Fruit fly (Drosophila melanogaster) whole organism, prepupa: ENCODE measurements around the gene CG9130.

ENCODE experiments used
- CG34406 ChIP-seq: fragments of 200-800 bp; sonication (Bioruptor generic); optimal IDR thresholded peaks from 3 replicates; lab custom pipeline; 2016; ENCODE audit warnings: missing biosample characterization, missing genetic modification characterization
- CG7368 ChIP-seq: fragments of 200-800 bp; sonication (Bioruptor generic); optimal IDR thresholded peaks from 3 replicates; lab custom pipeline; 2016; ENCODE audit warnings: missing biosample characterization, missing genetic modification characterization
- Ets21C ChIP-seq: fragments of 200-800 bp; sonication (Bioruptor generic); optimal IDR thresholded peaks from 3 replicates; lab custom pipeline; 2016; ENCODE audit warnings: missing biosample characterization, missing genetic modification characterization
- Ets96B ChIP-seq: fragments of 200-800 bp; optimal IDR thresholded peaks from 2 replicates; lab custom pipeline; 2019; ENCODE audit warnings: missing biosample characterization, mild to moderate bottlenecking, missing genetic modification characterization, moderate library complexity
- Sox102F ChIP-seq: fragments of 200-800 bp; sonication (Bioruptor generic); optimal IDR thresholded peaks from 2 replicates; lab custom pipeline; 2016; ENCODE audit warnings: missing biosample characterization, mild to moderate bottlenecking, missing genetic modification characterization
- Sox15 ChIP-seq: fragments of 200-800 bp; sonication (Bioruptor generic); optimal IDR thresholded peaks from 3 replicates; lab custom pipeline; 2016; ENCODE audit warnings: missing biosample characterization, missing genetic modification characterization
- achi ChIP-seq: fragments of 200-800 bp; sonication (Bioruptor generic); optimal IDR thresholded peaks from 3 replicates; lab custom pipeline; 2016; ENCODE audit warnings: missing biosample characterization, missing genetic modification characterization
- pdm3 ChIP-seq: fragments of 200-800 bp; sonication (Bioruptor generic); optimal IDR thresholded peaks from 3 replicates; lab custom pipeline; 2016; ENCODE audit warnings: missing biosample characterization, missing genetic modification characterization

- peak; percentile 36 for TF ChIP-seq pdm3
- TF ChIP-seq achi (GFP tag; lab: Kevin White, UChicago) = peak; percentile 29
- peak; percentile 15 for TF ChIP-seq Ets21C (GFP tag; lab: Kevin White, UChicago)
- TF ChIP-seq CG34406 (GFP tag; lab: Kevin White, UChicago) = no peak
- TF ChIP-seq Sox102F (GFP tag; lab: Kevin White, UChicago) = peak; percentile 40
- TF ChIP-seq Sox15 (GFP tag; lab: Kevin White, UChicago) = peak; percentile 1
- no peak for TF ChIP-seq CG7368
- no peak for TF ChIP-seq Ets96B (tag; lab: Kevin White, UChicago)
These were observed 13.2 kb downstream of the CG9130 start for dm6 chr3L:1264998-1265397.
